Worm (Caenorhabditis elegans) whole organism, L2 larva: ENCODE measurements around the gene ints-11.

Experiments
- fos-1 ChIP-seq: fragments of 150-350 bp; optimal IDR thresholded peaks from 2 replicates; lab custom pipeline; 2014; ENCODE audit warnings: missing biosample characterization, missing genetic modification characterization
- unc-39 ChIP-seq: fragments of 150-350 bp; optimal IDR thresholded peaks from 2 replicates; lab custom pipeline; 2014; ENCODE audit warnings: missing biosample characterization, missing genetic modification characterization

DNA sequence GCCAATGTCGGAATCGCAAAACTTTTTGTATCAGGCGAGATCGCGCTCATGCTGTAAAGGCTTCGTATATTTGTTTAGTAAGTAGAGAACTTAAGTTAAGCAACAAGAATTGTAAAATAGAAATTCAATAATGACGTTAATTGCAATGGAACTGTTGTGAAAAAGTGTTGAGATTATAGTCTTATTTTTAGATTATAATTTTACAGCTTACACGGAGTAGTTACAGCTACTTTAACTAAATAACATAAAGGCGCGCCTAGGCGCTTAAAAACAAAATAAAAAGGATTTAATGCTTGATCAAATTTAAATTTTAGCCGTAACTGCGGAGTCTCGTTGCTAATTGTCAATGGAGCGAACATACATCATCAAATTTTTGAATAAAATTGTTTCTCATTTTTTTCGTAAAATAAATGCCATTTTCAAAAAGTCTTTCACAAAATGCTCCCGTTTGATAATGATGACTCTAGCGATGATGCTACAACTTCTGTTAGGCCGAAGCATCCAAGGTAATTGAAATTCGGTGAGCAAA, 18.9 kb upstream of the ints-11 start, which contains the start of the genes emb-27 and rrf-3:
- TF ChIP-seq unc-39 = no peak
- TF ChIP-seq fos-1 = peak; percentile 22
